Worm (Caenorhabditis elegans): ENCODE measurements around the gene C33D9.6.

C33D9.6 gene

ce11 chrIV:8752492-8752891 is 25.5 kb downstream of the C33D9.6 start (continued):
- TF ChIP-seq hsf-1 (GFP tag; IDR thresholded peaks at IDR 0.05) (0 out of 2 replicates have a peak, but pooled peaks have one; percentile 26), ama-1 (optimal IDR thresholded peaks at IDR 0.05) (no peak), ama-1 (GFP tag; optimal IDR thresholded peaks at IDR 0.05) (peak in 1 of 2 experiments; percentile 45), let-607 (tag; optimal IDR thresholded peaks at IDR 0.05) (no peak), madf-10 (tag; optimal IDR thresholded peaks at IDR 0.05) (no peak), attf-5 (GFP tag; optimal IDR thresholded peaks at IDR 0.05) (no peak), B0019.2 (GFP tag; conservative IDR thresholded peaks at IDR 0.05) (no peak), C17E4.6 (GFP tag; IDR thresholded peaks at IDR 0.05) (no peak), rcor-1 (GFP tag; IDR thresholded peaks at IDR 0.05) (no peak), egl-18 (GFP tag; IDR thresholded peaks at IDR 0.05) (no peak), Y79H2A.3 (GFP tag; conservative IDR thresholded peaks at IDR 0.05) (no peak), hlh-26 (GFP tag; conservative IDR thresholded peaks at IDR 0.05) (no peak), unc-130 (GFP tag; optimal IDR thresholded peaks at IDR 0.05) (no peak), sea-2 (GFP tag; IDR thresholded peaks at IDR 0.05) (no peak), D2030.7 (GFP tag; IDR thresholded peaks at IDR 0.05) (no peak), ztf-22 (GFP tag; optimal IDR thresholded peaks at IDR 0.05) (no peak), unc-62 (GFP tag; optimal IDR thresholded peaks at IDR 0.05) (no peak), sptf-2 (GFP tag; optimal IDR thresholded peaks at IDR 0.05) (no peak), ztf-26 (tag; optimal IDR thresholded peaks at IDR 0.05) (no peak), snpc-1.1 (tag; optimal IDR thresholded peaks at IDR 0.05; ENCODE audit: insufficient read depth) (no peak), Y56A3A.18 (GFP tag; IDR thresholded peaks at IDR 0.05) (no peak)

ce11 chrIV:8748967-8749366 is 29.0 kb downstream of the C33D9.6 start:
- no peak for TF ChIP-seq C17E4.6 (GFP tag; IDR thresholded peaks at IDR 0.05)
- TF ChIP-seq Y95B8A.8 (GFP tag; IDR thresholded peaks at IDR 0.05): no peak
- no peak for TF ChIP-seq F10E7.11 (tag; optimal IDR thresholded peaks at IDR 0.05)
- TF ChIP-seq ztf-6 (GFP tag; IDR thresholded peaks at IDR 0.05): no peak
- TF ChIP-seq snpc-1.3 (tag; optimal IDR thresholded peaks at IDR 0.05; ENCODE audit: insufficient read depth): no peak
- no peak for TF ChIP-seq rpc-1 (optimal IDR thresholded peaks at IDR 0.05)
- TF ChIP-seq rpc-1 (tag; optimal IDR thresholded peaks at IDR 0.05): no peak
- no peak for TF ChIP-seq akir-1 (GFP tag; optimal IDR thresholded peaks at IDR 0.05)
- 0 out of 2 replicates have a peak, but pooled peaks have one; percentile 36 for TF ChIP-seq nfyb-1 (GFP tag; IDR thresholded peaks at IDR 0.05)

- TF ChIP-seq cebp-1 (GFP tag; IDR thresholded peaks at IDR 0.05) (no peak), cebp-1 (tag; optimal IDR thresholded peaks at IDR 0.05) (no peak), Y53G8AR.9 (GFP tag; conservative IDR thresholded peaks at IDR 0.05) (0 out of 2 replicates have a peak, but pooled peaks have one; percentile 14)
Observed at ce11 chrIV:8745591-8746302, 32.2 kb downstream of the C33D9.6 start, which contains the start of the genes F20C5.7 and parg-1. Gene F20C5.7, minus strand, starts transcription at chrIV:8745691. Gene parg-1, plus strand, starts transcription at chrIV:8746252.

- peak; percentile 24 for TF ChIP-seq unc-62 (GFP tag; optimal IDR thresholded peaks at IDR 0.05)
- no peak for TF ChIP-seq B0019.2 (GFP tag; conservative IDR thresholded peaks at IDR 0.05)
- TF ChIP-seq cebp-1 (GFP tag; IDR thresholded peaks at IDR 0.05): peak; percentile 22; the same call in 1 of the 2 replicates
- TF ChIP-seq cebp-1 (tag; optimal IDR thresholded peaks at IDR 0.05): peak; percentile 93
- TF ChIP-seq tbp1 (GFP tag; optimal IDR thresholded peaks at IDR 0.05): peak; percentile 55
- peak; percentile 30 for TF ChIP-seq repo-1 (tag; optimal IDR thresholded peaks at IDR 0.05)
- peak; percentile 52 for TF ChIP-seq hmg-1.2 (GFP tag; IDR thresholded peaks at IDR 0.05)
- TF ChIP-seq rcor-1 (GFP tag; IDR thresholded peaks at IDR 0.05): peak; percentile 27; the same call in 1 of the 2 replicates
- no peak for TF ChIP-seq nfya-2 (GFP tag; IDR thresholded peaks at IDR 0.05)
- TF ChIP-seq nfya-1 (tag; optimal IDR thresholded peaks at IDR 0.05; ENCODE audit: borderline replicate concordance, insufficient read depth): no peak
- TF ChIP-seq F23B12.7 (tag; optimal IDR thresholded peaks at IDR 0.05; ENCODE audit: insufficient read depth): peak; percentile 63
- no peak for TF ChIP-seq athp-1 (tag; optimal IDR thresholded peaks at IDR 0.05)
- peak; percentile 75 for TF ChIP-seq mcd-1 (GFP tag; IDR thresholded peaks at IDR 0.05)
- TF ChIP-seq hmg-20 (GFP tag; IDR thresholded peaks at IDR 0.05): peak; percentile 29; the same call in 1 of the 2 replicates
- no peak for TF ChIP-seq F57C9.4 (tag; optimal IDR thresholded peaks at IDR 0.05)
Observed at ce11 chrIV:8743654-8744332, 34.2 kb downstream of the C33D9.6 start, which contains the start of gene F21D5.7. Gene F21D5.7, minus strand, starts transcription at chrIV:8743704.
